Worm (Caenorhabditis elegans): ENCODE data around the gene C17G10.7.

Gene C17G10.7

ce11 chrII:5604441-5604840 is 3.2 kb downstream of the C17G10.7 start:
- TF ChIP-seq efl-1 (optimal IDR thresholded peaks at IDR 0.05), result no peak
- peak in 1 of 2 experiments; percentile 68 for TF ChIP-seq efl-1 (GFP tag; optimal IDR thresholded peaks at IDR 0.05 in 1 of 2)
- peak; percentile 19 for TF ChIP-seq nhr-20 (tag; optimal IDR thresholded peaks at IDR 0.05)
- TF ChIP-seq lin-15B (tag; optimal IDR thresholded peaks at IDR 0.05), result no peak
- TF ChIP-seq nhr-237 (tag; optimal IDR thresholded peaks at IDR 0.05), result no peak
- TF ChIP-seq grh-1 (GFP tag; IDR thresholded peaks at IDR 0.05), result no peak
- no peak for TF ChIP-seq mep-1 (tag; optimal IDR thresholded peaks at IDR 0.05)
- TF ChIP-seq tbx-2 (tag; optimal IDR thresholded peaks at IDR 0.05), result no peak
- TF ChIP-seq jun-1 (tag; optimal IDR thresholded peaks at IDR 0.05), result no peak
- no peak for TF ChIP-seq nhr-47 (tag; optimal IDR thresholded peaks at IDR 0.05)
- TF ChIP-seq aha-1 (tag; optimal IDR thresholded peaks at IDR 0.05), result no peak
- no peak for TF ChIP-seq nhr-90 (tag; optimal IDR thresholded peaks at IDR 0.05; ENCODE audit: poor library complexity)
- TF ChIP-seq ets-5 (GFP tag; IDR thresholded peaks at IDR 0.05), result no peak
- peak; percentile 61 for TF ChIP-seq nhr-85 (tag)
- TF ChIP-seq nhr-71 (tag; optimal IDR thresholded peaks at IDR 0.05), result no peak
- TF ChIP-seq isw-1 (GFP tag; IDR thresholded peaks at IDR 0.05), result no peak

ce11 chrII:5603194-5603593 is 4.5 kb downstream of the C17G10.7 start, which contains the start of gene C17G10.6:
TSS of gene C17G10.6 (minus strand) at chrII:5603294.
- TF ChIP-seq skn-1 (tag; optimal IDR thresholded peaks at IDR 0.05), result no peak
- TF ChIP-seq ceh-8 (GFP tag; optimal IDR thresholded peaks at IDR 0.05), result no peak
- no peak for TF ChIP-seq hlh-17 (GFP tag; optimal IDR thresholded peaks at IDR 0.05; ENCODE audit: borderline replicate concordance)
- TF ChIP-seq rnt-1 (tag; optimal IDR thresholded peaks at IDR 0.05), result no peak
- no peak for TF ChIP-seq ets-5 (GFP tag; IDR thresholded peaks at IDR 0.05)
- TF ChIP-seq unc-30 (tag; optimal IDR thresholded peaks at IDR 0.05), result no peak
- TF ChIP-seq tbx-2 (tag; optimal IDR thresholded peaks at IDR 0.05), result no peak
- TF ChIP-seq efl-1 (optimal IDR thresholded peaks at IDR 0.05), result no peak
- TF ChIP-seq efl-1 (GFP tag; optimal IDR thresholded peaks at IDR 0.05 in 1 of 2), result no peak
- TF ChIP-seq sox-4 (tag; optimal IDR thresholded peaks at IDR 0.05), result no peak
- no peak for TF ChIP-seq nhr-28 (tag; optimal IDR thresholded peaks at IDR 0.05)
- no peak for TF ChIP-seq swsn-7 (tag; optimal IDR thresholded peaks at IDR 0.05)
- no peak for TF ChIP-seq zag-1 (tag; optimal IDR thresholded peaks at IDR 0.05)
- TF ChIP-seq ceh-82 (tag; optimal IDR thresholded peaks at IDR 0.05), result no peak
- no peak for TF ChIP-seq elt-3 (tag; optimal IDR thresholded peaks at IDR 0.05)
- no peak for TF ChIP-seq zip-4 (GFP tag; optimal IDR thresholded peaks at IDR 0.05)
- no peak for TF ChIP-seq tlp-1 (tag; optimal IDR thresholded peaks at IDR 0.05)
- TF ChIP-seq irx-1 (tag; optimal IDR thresholded peaks at IDR 0.05), result no peak
- no peak for TF ChIP-seq efl-3 (GFP tag; optimal IDR thresholded peaks at IDR 0.05)
- no peak for TF ChIP-seq grh-1 (GFP tag; IDR thresholded peaks at IDR 0.05)
- TF ChIP-seq jun-1 (tag; optimal IDR thresholded peaks at IDR 0.05), result no peak

- peak; percentile 86 for TF ChIP-seq snu-23 (GFP tag; optimal IDR thresholded peaks at IDR 0.05)
- TF ChIP-seq unc-86 (tag; optimal IDR thresholded peaks at IDR 0.05), result peak; percentile 11
- peak; percentile 30 for TF ChIP-seq C04F5.9 (tag; optimal IDR thresholded peaks at IDR 0.05)
- TF ChIP-seq nhr-12 (tag; optimal IDR thresholded peaks at IDR 0.05), result no peak
- TF ChIP-seq sup-37 (GFP tag; optimal IDR thresholded peaks at IDR 0.05), result peak; percentile 75
- TF ChIP-seq isw-1 (GFP tag; IDR thresholded peaks at IDR 0.05), result no peak; the same call in 1 of the 2 replicates
- TF ChIP-seq efl-3 (GFP tag; optimal IDR thresholded peaks at IDR 0.05), result peak; percentile 4
- TF ChIP-seq lin-35 (GFP tag; optimal IDR thresholded peaks at IDR 0.05), result peak; percentile 34 to 76
- peak; percentile 34 for TF ChIP-seq blmp-1 (tag; optimal IDR thresholded peaks at IDR 0.05)
- TF ChIP-seq rnt-1 (tag; optimal IDR thresholded peaks at IDR 0.05), result peak; percentile 92
- TF ChIP-seq nhr-19 (GFP tag; conservative IDR thresholded peaks at IDR 0.05), result peak; percentile 88
- TF ChIP-seq irx-1 (tag; optimal IDR thresholded peaks at IDR 0.05), result peak; percentile 63
- peak; percentile 60 for TF ChIP-seq mep-1 (tag; optimal IDR thresholded peaks at IDR 0.05)
- TF ChIP-seq Y116A8C.19 (tag; optimal IDR thresholded peaks at IDR 0.05; ENCODE audit: borderline replicate concordance), result no peak
- TF ChIP-seq ces-1 (GFP tag; optimal IDR thresholded peaks at IDR 0.05), result no peak
- peak; percentile 56 for TF ChIP-seq jun-1 (tag; optimal IDR thresholded peaks at IDR 0.05)
- TF ChIP-seq lin-13 (GFP tag; optimal IDR thresholded peaks at IDR 0.05), result peak; percentile 57
- TF ChIP-seq lin-15B (tag; optimal IDR thresholded peaks at IDR 0.05), result no peak
- TF ChIP-seq vab-15 (tag; optimal IDR thresholded peaks at IDR 0.05), result no peak
- TF ChIP-seq lin-14 (GFP tag; optimal IDR thresholded peaks at IDR 0.05), result peak; percentile 82
- TF ChIP-seq ztf-4 (tag; optimal IDR thresholded peaks at IDR 0.05), result peak; percentile 73
- TF ChIP-seq ceh-82 (tag; optimal IDR thresholded peaks at IDR 0.05), result peak; percentile 62 to 76 (median 67)
- peak; percentile 93 for TF ChIP-seq elt-2 (tag; optimal IDR thresholded peaks at IDR 0.05)
- TF ChIP-seq egl-27 (tag; optimal IDR thresholded peaks at IDR 0.05), result no peak
- no peak for TF ChIP-seq sox-4 (tag; optimal IDR thresholded peaks at IDR 0.05)
- TF ChIP-seq tlp-1 (tag; optimal IDR thresholded peaks at IDR 0.05), result no peak
Observed at ce11 chrII:5599326-5600044, 8.2 kb downstream of the C17G10.7 start, which contains the start of gene C17G10.10. TSS of gene C17G10.10 (minus strand) at chrII:5599376.
